Fruit fly (Drosophila melanogaster) whole organism: ENCODE results near the gene Paf-AHalpha.

Experiments used
- CG8478 ChIP-seq: fragments of >200 bp; optimal IDR thresholded peaks from 2 replicates; lab custom pipeline; 2018; ENCODE audit warnings: inconsistent platforms
- pan ChIP-seq: fragments of >200 bp; optimal IDR thresholded peaks from 2 replicates; lab custom pipeline; 2017
- psq ChIP-seq: fragments of >200 bp; optimal IDR thresholded peaks from 2 replicates; lab custom pipeline; 2017
- usp ChIP-seq: fragments of >200 bp; optimal IDR thresholded peaks from 2 replicates; lab custom pipeline; 2017; ENCODE audit warnings: missing biosample characterization, missing genetic modification characterization, mixed read lengths

dm6 chrX:15786242-15786641 lies 859 bp upstream of the Paf-AHalpha start:
- TF ChIP-seq usp (GFP tag; lab: Kevin White, UChicago) (no peak), pan (lab: Kevin White, UChicago) (no peak), psq (lab: Kevin White, UChicago) (no peak), CG8478 (no peak)
